Worm (Caenorhabditis elegans) whole organism, early embryonic: ENCODE measurements around the gene R07D5.2.

ENCODE experiments used
- F13C5.2 ChIP-seq: sonication (generic microtip); optimal IDR thresholded peaks from 2 replicates; lab custom pipeline; 2017; ENCODE audit warnings: mild to moderate bottlenecking, missing genetic modification characterization, inconsistent platforms, missing compliant biosample characterization
- ama-1 ChIP-seq: fragments of 150-350 bp; optimal IDR thresholded peaks from 2 replicates; lab custom pipeline; 2014
- ceh-13 ChIP-seq: fragments of 200-800 bp; sonication (Bioruptor generic); optimal IDR thresholded peaks from 2 replicates; lab custom pipeline; 2018; ENCODE audit warnings: mild to moderate bottlenecking, missing genetic modification characterization, missing compliant biosample characterization
- hmbx-1 ChIP-seq: sonication (generic microtip); optimal IDR thresholded peaks from 2 replicates; lab custom pipeline; 2016; ENCODE audit warnings: mild to moderate bottlenecking, missing genetic modification characterization, missing compliant biosample characterization
- scrt-1 ChIP-seq: fragments of 200-800 bp; sonication (Bioruptor generic); IDR thresholded peaks from 2 replicates; pipeline ENCODE4 v1.3.6; 2022; ENCODE audit warnings: missing genetic modification characterization, missing compliant biosample characterization

DNA sequence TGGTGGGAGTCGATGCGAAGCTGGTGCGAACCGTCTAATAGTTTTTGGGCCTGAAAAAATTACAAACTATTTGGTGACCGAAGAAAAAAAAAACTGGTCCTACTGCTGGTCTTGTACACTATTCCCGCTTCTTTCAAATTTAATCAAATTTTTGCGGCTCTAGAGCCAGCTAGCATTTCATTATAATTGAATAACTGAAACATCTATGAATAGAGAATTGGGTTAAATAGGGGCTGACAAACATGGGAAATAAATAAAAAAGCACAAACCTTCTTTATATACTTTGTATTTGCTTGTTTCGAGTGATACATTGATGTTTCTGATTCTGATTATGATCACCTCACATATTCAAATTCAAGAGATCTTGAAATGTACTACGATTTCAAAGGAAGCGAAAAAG, 8.7 kb upstream of the R07D5.2 start:
- TF ChIP-seq scrt-1, result no peak
- TF ChIP-seq ama-1 (lab: Kevin White, UChicago), result no peak
- no peak for TF ChIP-seq F13C5.2
- TF ChIP-seq hmbx-1 (tag; lab: Kevin White, UChicago), result no peak
- TF ChIP-seq ceh-13 (GFP tag; lab: Kevin White, UChicago), result no peak
